Worm (Caenorhabditis elegans): ENCODE measurements around the gene D2096.10.
"Not testable (repeated sequence)": the region's sequence is repeated elsewhere in the genome, so short reads cannot be mapped to it uniquely, and the experiment has no call there.

Gene D2096.10

ce11 chrIV:8355592-8355991 lies 33.4 kb downstream of the D2096.10 start, which contains the start of the genes F17E9.2 and col-116:
Gene F17E9.2, plus strand, starts transcription at chrIV:8355892.
Gene col-116, plus strand, starts transcription at chrIV:8355906.
- TF ChIP-seq lin-13 (GFP tag; optimal IDR thresholded peaks at IDR 0.05) (no peak), nhr-11 (tag; optimal IDR thresholded peaks at IDR 0.05) (no peak), arid-1 (GFP tag; conservative IDR thresholded peaks at IDR 0.05) (no peak), sdz-12 (GFP tag; optimal IDR thresholded peaks at IDR 0.05) (no peak), R02D3.7 (tag; optimal IDR thresholded peaks at IDR 0.05) (no peak), nhr-48 (tag; optimal IDR thresholded peaks at IDR 0.05) (no peak), daf-12 (tag; optimal IDR thresholded peaks at IDR 0.05) (no peak), rbr-2 (tag; optimal IDR thresholded peaks at IDR 0.05) (no peak), fkh-10 (GFP tag; optimal IDR thresholded peaks at IDR 0.05) (no peak), hlh-11 (tag; optimal IDR thresholded peaks at IDR 0.05) (no peak), ceh-28 (tag; optimal IDR thresholded peaks at IDR 0.05) (no peak), attf-4 (tag; optimal IDR thresholded peaks at IDR 0.05) (no peak), nhr-28 (tag; optimal IDR thresholded peaks at IDR 0.05) (no peak), ceh-82 (tag; optimal IDR thresholded peaks at IDR 0.05) (no peak), T26A8.4 (GFP tag; IDR thresholded peaks at IDR 0.05) (no peak), Y5F2A.4 (GFP tag; optimal IDR thresholded peaks at IDR 0.05) (no peak), zfp-3 (GFP tag; conservative IDR thresholded peaks at IDR 0.05) (no peak), lin-15B (tag; optimal IDR thresholded peaks at IDR 0.05) (no peak)

ce11 chrIV:8354572-8354971 lies 34.5 kb downstream of the D2096.10 start, which contains the start of gene F17E9.3:
Gene F17E9.3, plus strand, starts transcription at chrIV:8354872.
- TF ChIP-seq Y105C5A.15 (GFP tag; IDR thresholded peaks at IDR 0.05) (no peak), mxl-3 (GFP tag; optimal IDR thresholded peaks at IDR 0.05) (no peak), snpc-4 (tag; optimal IDR thresholded peaks at IDR 0.05) (no peak), lim-7 (GFP tag; IDR thresholded peaks at IDR 0.05) (no peak), F37D6.2 (tag; optimal IDR thresholded peaks at IDR 0.05) (no peak), nhr-11 (tag; optimal IDR thresholded peaks at IDR 0.05) (no peak), Y75B8A.6 (GFP tag; IDR thresholded peaks at IDR 0.05) (no peak), ceh-32 (tag; optimal IDR thresholded peaks at IDR 0.05; ENCODE audit: poor library complexity) (no peak), dmd-9 (GFP tag; IDR thresholded peaks at IDR 0.05) (no peak), ceh-82 (tag; optimal IDR thresholded peaks at IDR 0.05) (no peak), nhr-111 (GFP tag; optimal IDR thresholded peaks at IDR 0.05) (no peak), ZK337.2 (GFP tag; IDR thresholded peaks at IDR 0.05) (no peak), daf-19 (GFP tag; conservative IDR thresholded peaks at IDR 0.05) (no peak), sdz-12 (GFP tag; optimal IDR thresholded peaks at IDR 0.05) (no peak), tra-1 (GFP tag; IDR thresholded peaks at IDR 0.05) (no peak), duxl-1 (tag; optimal IDR thresholded peaks at IDR 0.05; ENCODE audit: poor library complexity) (no peak), dve-1 (tag; optimal IDR thresholded peaks at IDR 0.05; ENCODE audit: insufficient read depth) (no peak)

ce11 chrIV:8352036-8352435 lies 37.0 kb downstream of the D2096.10 start, which contains the start of gene F17E9.16:
Gene F17E9.16, plus strand, starts transcription at chrIV:8352336.
- not testable (repeated sequence) for TF ChIP-seq dmd-9 (GFP tag; IDR thresholded peaks at IDR 0.05); spr-1 (tag; optimal IDR thresholded peaks at IDR 0.05); ceh-62 (tag; optimal IDR thresholded peaks at IDR 0.05)

ce11 chrIV:8348073-8348472 lies 41.0 kb downstream of the D2096.10 start, which contains the start of gene F17E9.4:
Gene F17E9.4, plus strand, starts transcription at chrIV:8348373.
- no peak for TF ChIP-seq ceh-28 (tag; optimal IDR thresholded peaks at IDR 0.05)
- TF ChIP-seq pha-4 (GFP tag; IDR thresholded peaks at IDR 0.05), result no peak
- TF ChIP-seq pha-4 (tag; optimal IDR thresholded peaks at IDR 0.05), result no peak
- no peak for TF ChIP-seq daf-8 (GFP tag; IDR thresholded peaks at IDR 0.05)
- no peak for TF ChIP-seq R02D3.7 (tag; optimal IDR thresholded peaks at IDR 0.05)
- TF ChIP-seq ZK337.2 (GFP tag; IDR thresholded peaks at IDR 0.05), result no peak
- no peak for TF ChIP-seq nhr-42 (GFP tag; IDR thresholded peaks at IDR 0.05)
- no peak for TF ChIP-seq zag-1 (tag; optimal IDR thresholded peaks at IDR 0.05)
- no peak for TF ChIP-seq D1046.2 (GFP tag; IDR thresholded peaks at IDR 0.05)
- no peak for TF ChIP-seq F37D6.2 (tag; optimal IDR thresholded peaks at IDR 0.05)
- no peak for TF ChIP-seq lsy-2 (tag; optimal IDR thresholded peaks at IDR 0.05)
- no peak for TF ChIP-seq F49E8.2 (tag; optimal IDR thresholded peaks at IDR 0.05; ENCODE audit: borderline replicate concordance)
- TF ChIP-seq dve-1 (tag; optimal IDR thresholded peaks at IDR 0.05; ENCODE audit: insufficient read depth), result no peak

Measured in whole organism, L4 larva.